Worm (Caenorhabditis elegans) whole organism, L3 larva: ENCODE data around the gene sma-3.

Experiments
- R02D3.7 ChIP-seq: fragments of 150-350 bp; optimal IDR thresholded peaks from 2 replicates; lab custom pipeline; 2014; ENCODE audit warnings: missing biosample characterization, missing genetic modification characterization
- ZK546.5 ChIP-seq: sonication (generic microtip); optimal IDR thresholded peaks from 2 replicates; lab custom pipeline; 2017; ENCODE audit warnings: missing biosample characterization, missing genetic modification characterization
- aly-2 ChIP-seq: fragments of 150-350 bp; optimal IDR thresholded peaks from 2 replicates; lab custom pipeline; 2014; ENCODE audit warnings: missing biosample characterization, missing genetic modification characterization
- ama-1 ChIP-seq: fragments of 150-350 bp; optimal IDR thresholded peaks from 2 replicates; lab custom pipeline; 2018
- ceh-16 ChIP-seq: sonication (generic microtip); optimal IDR thresholded peaks from 2 replicates; lab custom pipeline; 2017; ENCODE audit warnings: missing biosample characterization, missing genetic modification characterization
- ceh-28 ChIP-seq: fragments of 150-350 bp; optimal IDR thresholded peaks from 2 replicates; lab custom pipeline; 2014; ENCODE audit warnings: missing biosample characterization, missing genetic modification reagents, missing genetic modification characterization
- ceh-82 ChIP-seq: fragments of 150-350 bp; optimal IDR thresholded peaks from 2 replicates; lab custom pipeline; 2014; ENCODE audit warnings: missing biosample characterization, missing genetic modification characterization
- ceh-9 ChIP-seq: sonication (generic microtip); optimal IDR thresholded peaks from 2 replicates; lab custom pipeline; 2018; ENCODE audit warnings: missing biosample characterization, missing genetic modification characterization
- daf-12 ChIP-seq: fragments of 150-350 bp; optimal IDR thresholded peaks from 2 replicates; lab custom pipeline; 2014; ENCODE audit warnings: missing biosample characterization, missing genetic modification reagents, missing genetic modification characterization
- egl-27 ChIP-seq: sonication (generic microtip); optimal IDR thresholded peaks from 4 replicates; lab custom pipeline; 2017; ENCODE audit warnings: missing biosample characterization, missing genetic modification reagents, missing genetic modification characterization
- egl-5 ChIP-seq: fragments of 150-350 bp; optimal IDR thresholded peaks from 2 replicates; lab custom pipeline; 2017; ENCODE audit warnings: missing biosample characterization, missing genetic modification reagents, missing genetic modification characterization, inconsistent platforms
- elt-1 ChIP-seq: fragments of 150-350 bp; optimal IDR thresholded peaks from 2 replicates; lab custom pipeline; 2014; ENCODE audit warnings: missing biosample characterization, missing genetic modification characterization
- elt-2 ChIP-seq: sonication (generic microtip); optimal IDR thresholded peaks from 2 replicates; lab custom pipeline; 2016; ENCODE audit warnings: missing genetic modification reagents, mild to moderate bottlenecking, missing genetic modification characterization, missing compliant biosample characterization
- eor-1 ChIP-seq, 2 experiments: fragments of 150-350 bp; optimal IDR thresholded peaks; 2 replicates each; lab custom pipeline; 2014 to 2018; ENCODE audit warnings: missing biosample characterization in 2 of 2, missing genetic modification characterization in 2 of 2
- fkh-10 ChIP-seq: sonication (generic microtip); optimal IDR thresholded peaks from 2 replicates; lab custom pipeline; 2017; ENCODE audit warnings: missing biosample characterization, missing genetic modification reagents, missing genetic modification characterization
- fkh-2 ChIP-seq: fragments of 150-350 bp; optimal IDR thresholded peaks from 2 replicates; lab custom pipeline; 2014; ENCODE audit warnings: missing biosample characterization, missing genetic modification reagents, missing genetic modification characterization
- hmg-11 ChIP-seq: sonication (generic microtip); optimal IDR thresholded peaks from 2 replicates; lab custom pipeline; 2016; ENCODE audit warnings: missing genetic modification characterization, missing compliant biosample characterization
- jun-1 ChIP-seq: fragments of 150-350 bp; optimal IDR thresholded peaks from 2 replicates; lab custom pipeline; 2014; ENCODE audit warnings: missing biosample characterization, missing genetic modification reagents, missing genetic modification characterization
- lin-39 ChIP-seq: fragments of 150-350 bp; optimal IDR thresholded peaks from 2 replicates; lab custom pipeline; 2018; ENCODE audit warnings: missing biosample characterization, missing genetic modification reagents, missing genetic modification characterization
- nhr-237 ChIP-seq: fragments of 150-350 bp; optimal IDR thresholded peaks from 2 replicates; lab custom pipeline; 2014; ENCODE audit warnings: missing biosample characterization, missing genetic modification characterization
- nhr-25 ChIP-seq: sonication (generic microtip); optimal IDR thresholded peaks from 2 replicates; lab custom pipeline; 2017; ENCODE audit warnings: missing biosample characterization, missing genetic modification characterization
- nhr-43 ChIP-seq: sonication (generic microtip); optimal IDR thresholded peaks from 2 replicates; lab custom pipeline; 2016; ENCODE audit warnings: mild to moderate bottlenecking, missing genetic modification characterization, missing compliant biosample characterization; ENCODE audit not compliant: poor library complexity, severe bottlenecking
- nhr-76 ChIP-seq: fragments of 150-350 bp; sonication (generic microtip); optimal IDR thresholded peaks from 5 replicates; lab custom pipeline; 2014; ENCODE audit warnings: missing biosample characterization, missing genetic modification characterization
- nhr-77 ChIP-seq: fragments of 150-350 bp; optimal IDR thresholded peaks from 2 replicates; lab custom pipeline; 2014; ENCODE audit warnings: missing biosample characterization, missing genetic modification characterization
- pha-4 ChIP-seq: fragments of 150-350 bp; optimal IDR thresholded peaks from 2 replicates; lab custom pipeline; 2014; ENCODE audit warnings: missing biosample characterization, missing genetic modification reagents, missing genetic modification characterization
- pqm-1 ChIP-seq: fragments of 150-350 bp; optimal IDR thresholded peaks from 2 replicates; lab custom pipeline; 2017; ENCODE audit warnings: missing biosample characterization, missing genetic modification characterization, inconsistent platforms
- sea-2 ChIP-seq: fragments of 150-350 bp; sonication (generic microtip); optimal IDR thresholded peaks from 4 replicates; lab custom pipeline; 2014; ENCODE audit warnings: missing biosample characterization, missing genetic modification reagents, missing genetic modification characterization
- skn-1 ChIP-seq: fragments of 150-350 bp; optimal IDR thresholded peaks from 2 replicates; lab custom pipeline; 2014; ENCODE audit warnings: missing biosample characterization, missing genetic modification characterization
- tbx-2 ChIP-seq: sonication (generic microtip); optimal IDR thresholded peaks from 2 replicates; lab custom pipeline; 2016; ENCODE audit warnings: mild to moderate bottlenecking, missing genetic modification characterization, missing compliant biosample characterization
- unc-39 ChIP-seq: sonication (generic microtip); optimal IDR thresholded peaks from 4 replicates; lab custom pipeline; 2017; ENCODE audit warnings: missing biosample characterization, missing genetic modification characterization
- unc-62 ChIP-seq: fragments of 150-350 bp; sonication (generic microtip); optimal IDR thresholded peaks from 4 replicates; lab custom pipeline; 2014; ENCODE audit warnings: missing biosample characterization, missing genetic modification reagents, missing genetic modification characterization
- zag-1 ChIP-seq: fragments of 150-350 bp; optimal IDR thresholded peaks from 2 replicates; lab custom pipeline; 2014; ENCODE audit warnings: missing biosample characterization, missing genetic modification characterization
- ztf-11 ChIP-seq: fragments of 150-350 bp; optimal IDR thresholded peaks from 2 replicates; lab custom pipeline; 2014; ENCODE audit warnings: missing biosample characterization, missing genetic modification characterization
- ztf-4 ChIP-seq: fragments of 150-350 bp; optimal IDR thresholded peaks from 2 replicates; lab custom pipeline; 2014; ENCODE audit warnings: missing biosample characterization, missing genetic modification characterization

The sma-3 gene

ce11 chrIII:6839091-6839490 is 24.7 kb downstream of the sma-3 start:
- no peak for TF ChIP-seq R02D3.7 (tag; lab: Kevin White, UChicago)
- no peak for TF ChIP-seq pqm-1 (tag; lab: Kevin White, UChicago)

ce11 chrIII:6837320-6837719 is 26.4 kb downstream of the sma-3 start:
- TF ChIP-seq ama-1 (no peak), ztf-11 (no peak), elt-1 (tag; lab: Kevin White, UChicago) (no peak), ceh-9 (no peak), zag-1 (tag; lab: Kevin White, UChicago) (no peak), unc-62 (no peak), hmg-11 (tag; lab: Kevin White, UChicago) (no peak), nhr-43 (tag; lab: Kevin White, UChicago) (no peak), nhr-77 (no peak), ceh-28 (tag; lab: Kevin White, UChicago) (no peak), eor-1 (tag; optimal IDR thresholded peaks at IDR 0.05; lab: Kevin White, UChicago) (no peak), fkh-10 (GFP tag; lab: Kevin White, UChicago) (no peak), aly-2 (no peak), fkh-2 (tag; lab: Kevin White, UChicago) (no peak)

ce11 chrIII:6831312-6831711 is 32.5 kb downstream of the sma-3 start:
- TF ChIP-seq R02D3.7 (tag; lab: Kevin White, UChicago) (no peak), lin-39 (tag; lab: Kevin White, UChicago) (no peak), elt-2 (no peak), nhr-237 (tag; lab: Kevin White, UChicago) (no peak), egl-5 (no peak), ceh-16 (tag; lab: Kevin White, UChicago) (no peak), nhr-25 (tag; lab: Kevin White, UChicago) (no peak), nhr-43 (tag; lab: Kevin White, UChicago) (no peak), ceh-82 (tag; lab: Kevin White, UChicago) (no peak), jun-1 (tag; lab: Kevin White, UChicago) (no peak), unc-62 (no peak), fkh-10 (GFP tag; lab: Kevin White, UChicago) (no peak), skn-1 (tag; lab: Kevin White, UChicago) (no peak), pha-4 (tag; lab: Kevin White, UChicago) (no peak)

- TF ChIP-seq nhr-43 (tag; lab: Kevin White, UChicago) (no peak), ZK546.5 (tag; lab: Kevin White, UChicago) (no peak), sea-2 (GFP tag; lab: Kevin White, UChicago) (no peak), nhr-76 (tag; lab: Kevin White, UChicago) (no peak)
Observed at ce11 chrIII:6826137-6826536, 37.6 kb downstream of the sma-3 start.

ce11 chrIII:6822790-6823189 is 41.0 kb downstream of the sma-3 start:
- TF ChIP-seq fkh-10 (GFP tag; lab: Kevin White, UChicago) (no peak), ceh-82 (tag; lab: Kevin White, UChicago) (no peak), egl-5 (no peak), fkh-2 (tag; lab: Kevin White, UChicago) (no peak), zag-1 (tag; lab: Kevin White, UChicago) (no peak), nhr-77 (no peak), egl-27 (tag; lab: Kevin White, UChicago) (no peak), nhr-76 (tag; lab: Kevin White, UChicago) (no peak), daf-12 (no peak), skn-1 (tag; lab: Kevin White, UChicago) (no peak), ztf-4 (no peak), tbx-2 (tag; lab: Kevin White, UChicago) (no peak), unc-39 (tag; lab: Kevin White, UChicago) (no peak), ceh-28 (tag; lab: Kevin White, UChicago) (no peak)
